Fruit fly (Drosophila melanogaster): ENCODE data around the gene CG11694.

The CG11694 gene

dm6 chr3R:8352961-8353728 lies 41.2 kb upstream of the CG11694 start (continued):
- TF ChIP-seq Xrp1 (GFP tag; IDR thresholded peaks at IDR 0.05) (no peak), dm (GFP tag; optimal IDR thresholded peaks at IDR 0.05) (no peak), ci (GFP tag; IDR thresholded peaks at IDR 0.05) (0 out of 3 replicates have a peak, but pooled peaks have one; percentile 9), NfI (GFP tag; optimal IDR thresholded peaks at IDR 0.05) (peak; percentile 22), NFAT (GFP tag; IDR thresholded peaks at IDR 0.05) (no peak), gsb-n (tag; optimal IDR thresholded peaks at IDR 0.05) (no peak), vnd (GFP tag; IDR thresholded peaks at IDR 0.05; ENCODE audit: partially characterized antibody) (no peak), jumu (GFP tag; optimal IDR thresholded peaks at IDR 0.05) (no peak), lmd (GFP tag; IDR thresholded peaks at IDR 0.05) (0 out of 2 replicates have a peak, but pooled peaks have one; percentile 16), fd102C (GFP tag; optimal IDR thresholded peaks at IDR 0.05) (no peak), CG7556 (GFP tag; optimal IDR thresholded peaks at IDR 0.05) (no peak), Rfx (GFP tag; IDR thresholded peaks at IDR 0.05) (no peak; the same call in 1 of the 2 replicates), CG1832 (GFP tag; optimal IDR thresholded peaks at IDR 0.05) (no peak), insv (GFP tag; optimal IDR thresholded peaks at IDR 0.05) (no peak), croc (GFP tag; conservative IDR thresholded peaks at IDR 0.05) (no peak), CG11723 (GFP tag; optimal IDR thresholded peaks at IDR 0.05) (no peak), Rx (GFP tag; IDR thresholded peaks at IDR 0.05) (no peak), Med (GFP tag) (peak; percentile 77), CG2120 (GFP tag; optimal IDR thresholded peaks at IDR 0.05) (no peak), CG6813 (GFP tag; optimal IDR thresholded peaks at IDR 0.05) (no peak), Neu2 (GFP tag; optimal IDR thresholded peaks at IDR 0.05; ENCODE audit: borderline replicate concordance) (no peak), CG14014 (GFP tag; IDR thresholded peaks at IDR 0.05) (no peak), CG6765 (GFP tag; optimal IDR thresholded peaks at IDR 0.05) (peak; percentile 2), CG17829 (tag; optimal IDR thresholded peaks at IDR 0.05) (no peak), ap (GFP tag; IDR thresholded peaks at IDR 0.05) (no peak), usp (GFP tag; optimal IDR thresholded peaks at IDR 0.05) (no peak)

dm6 chr3R:8349449-8350115 lies 37.6 kb upstream of the CG11694 start, which contains the start of gene Atg13:
Gene Atg13 (plus strand): TSS chr3R:8349815.
- peak; percentile 0 for TF ChIP-seq CG3065 (GFP tag; optimal IDR thresholded peaks at IDR 0.05)
- TF ChIP-seq Hr3 (GFP tag; optimal IDR thresholded peaks at IDR 0.05), result peak; percentile 35
- no peak for TF ChIP-seq yki (optimal IDR thresholded peaks at IDR 0.05)
- TF ChIP-seq CHES-1-like (GFP tag; optimal IDR thresholded peaks at IDR 0.05), result no peak
- peak; percentile 57 for TF ChIP-seq wek (GFP tag; optimal IDR thresholded peaks at IDR 0.05)
- peak; percentile 59 for TF ChIP-seq sug (tag; optimal IDR thresholded peaks at IDR 0.05)
- peak; percentile 33 for TF ChIP-seq Ssrp (tag; optimal IDR thresholded peaks at IDR 0.05)
- TF ChIP-seq CG12104 (GFP tag; optimal IDR thresholded peaks at IDR 0.05), result peak; percentile 11
- peak; percentile 11 for TF ChIP-seq Sry-β (GFP tag; optimal IDR thresholded peaks at IDR 0.05)
- no peak; the same call in 1 of the 2 replicates for TF ChIP-seq E2f2 (GFP tag; IDR thresholded peaks at IDR 0.05)
- peak; percentile 68 for TF ChIP-seq CG14860 (GFP tag; IDR thresholded peaks at IDR 0.05; ENCODE audit: partially characterized antibody)
- peak; percentile 8 for TF ChIP-seq CG9609 (GFP tag; optimal IDR thresholded peaks at IDR 0.05)
- no peak for TF ChIP-seq GATAe (GFP tag; conservative IDR thresholded peaks at IDR 0.05)
- no peak for TF ChIP-seq CG10431 (GFP tag; optimal IDR thresholded peaks at IDR 0.05)
- TF ChIP-seq CG30431 (GFP tag; optimal IDR thresholded peaks at IDR 0.05), result no peak
- TF ChIP-seq CG34422 (GFP tag; IDR thresholded peaks at IDR 0.05), result peak; percentile 6; the same call in 1 of the 3 replicates
- peak; percentile 31 for TF ChIP-seq Hsf (GFP tag; optimal IDR thresholded peaks at IDR 0.05)
- peak; percentile 82 for TF ChIP-seq CG42726 (GFP tag; IDR thresholded peaks at IDR 0.05; ENCODE audit: partially characterized antibody)
- TF ChIP-seq Bdp1 (GFP tag; optimal IDR thresholded peaks at IDR 0.05), result no peak
- TF ChIP-seq slou (GFP tag; optimal IDR thresholded peaks at IDR 0.05), result no peak
- peak; percentile 79 for TF ChIP-seq ato (GFP tag; IDR thresholded peaks at IDR 0.05; ENCODE audit: partially characterized antibody)
- no peak for TF ChIP-seq CG13296 (GFP tag; optimal IDR thresholded peaks at IDR 0.05)
- peak; percentile 69 for TF ChIP-seq unc-4 (GFP tag; IDR thresholded peaks at IDR 0.05; ENCODE audit: partially characterized antibody)
- TF ChIP-seq CG13894 (tag; optimal IDR thresholded peaks at IDR 0.05), result no peak

Data from whole organism, embryonic.